2 fruit fly cellular contexts compared by ENCODE assay signal in the genomic region with DNA sequence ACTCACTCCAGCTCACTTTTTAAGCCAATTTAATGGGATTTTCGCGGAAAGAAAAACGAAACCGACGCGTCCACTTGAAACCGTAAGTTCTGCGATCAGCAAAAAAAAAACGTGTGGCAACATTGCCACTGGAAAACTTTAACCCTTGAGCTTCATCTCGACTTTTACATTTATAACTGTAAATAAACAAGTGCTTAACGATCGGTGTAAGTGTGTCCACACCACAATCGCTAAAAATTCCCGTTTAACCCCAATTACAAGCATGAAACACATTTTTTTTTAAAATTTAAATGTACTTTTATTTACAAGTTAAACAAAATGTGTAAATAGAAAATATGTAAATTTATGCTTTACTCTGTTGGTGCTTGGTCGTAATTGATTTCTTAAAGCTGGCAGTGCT.
TF ChIP-seq lines count a peak whose summit lies in the region.

Gene Ptp61F (minus strand): TSS at position 101 of the 400 bp plus-strand sequence.

- TF ChIP-seq CTCF in whole organism, embryonic (GFP tag; optimal IDR thresholded peaks at IDR 0.05; lab: Kevin White, UChicago) = no peak

TF ChIP-seq in whole organism, embryonic, 481 proteins besides CTCF, POLR2A, EP300 and RAD21:
- TF ChIP-seq CG2889 (GFP tag; IDR thresholded peaks at IDR 0.05; lab: Robert Waterston, UW) (no peak), BtbVII (GFP tag; optimal IDR thresholded peaks at IDR 0.05; lab: Kevin White, UChicago) (no peak), crol (GFP tag; IDR thresholded peaks at IDR 0.05; lab: Robert Waterston, UW) (0 out of 2 replicates have a peak, but pooled peaks have one; percentile 0), CG14710 (tag; optimal IDR thresholded peaks at IDR 0.05; lab: Kevin White, UChicago) (peak; percentile 48), Rx (GFP tag; IDR thresholded peaks at IDR 0.05; lab: Robert Waterston, UW) (no peak), pum (GFP tag; optimal IDR thresholded peaks at IDR 0.05; lab: Kevin White, UChicago) (no peak), Neu2 (GFP tag; optimal IDR thresholded peaks at IDR 0.05; lab: Kevin White, UChicago; ENCODE audit: borderline replicate concordance) (no peak)

TF ChIP-seq in whole organism, prepupa, 60 proteins besides CTCF, POLR2A, EP300 and RAD21:
- TF ChIP-seq svp (GFP tag; lab: Kevin White, UChicago) (peak; percentile 3), CG6808 (GFP tag; optimal IDR thresholded peaks at IDR 0.05; lab: Kevin White, UChicago) (no peak)
TF ChIP-seq in whole organism, prepupa: peak in this region for 1.
